Fruit fly (Drosophila melanogaster) whole organism, embryonic: ENCODE measurements around the gene CNMaR.

ENCODE experiments used
- Aef1 ChIP-seq: fragments of 200-800 bp; sonication (Bioruptor generic); IDR thresholded peaks from 3 replicates; pipeline ENCODE4 v1.3.6; 2022; ENCODE audit warnings: missing biosample characterization, missing genetic modification characterization
- B-H1 ChIP-seq: fragments of 200-800 bp; sonication (Bioruptor generic); IDR thresholded peaks from 3 replicates; pipeline ENCODE4 v1.3.6; 2022; ENCODE audit warnings: missing biosample characterization, missing genetic modification characterization
- Blimp-1 ChIP-seq: fragments of 200-800 bp; sonication (Bioruptor generic); optimal IDR thresholded peaks from 3 replicates; lab custom pipeline; 2018; ENCODE audit warnings: missing biosample characterization, missing genetic modification characterization, mild to moderate bottlenecking, moderate library complexity, missing genetic modification reagents
- CG10209 ChIP-seq: fragments of 200-800 bp; sonication (Bioruptor generic); optimal IDR thresholded peaks from 3 replicates; lab custom pipeline; 2017; ENCODE audit warnings: missing biosample characterization, mild to moderate bottlenecking, missing genetic modification characterization, missing genetic modification reagents
- CG10654 ChIP-seq: fragments of 200-800 bp; sonication (Bioruptor generic); optimal IDR thresholded peaks from 2 replicates; lab custom pipeline; 2016; ENCODE audit warnings: missing biosample characterization, missing genetic modification characterization
- CG12391 ChIP-seq: fragments of 200-800 bp; sonication (Bioruptor generic); optimal IDR thresholded peaks from 3 replicates; lab custom pipeline; 2018; ENCODE audit warnings: missing biosample characterization, mild to moderate bottlenecking, missing genetic modification characterization, moderate library complexity
- CG14050 ChIP-seq: fragments of 200-800 bp; sonication (Bioruptor generic); IDR thresholded peaks from 3 replicates; pipeline ENCODE4 v1.3.6; 2022; ENCODE audit warnings: missing biosample characterization, missing genetic modification characterization
- CG18599 ChIP-seq: fragments of 200-800 bp; sonication (Bioruptor generic); optimal IDR thresholded peaks from 3 replicates; lab custom pipeline; 2017; ENCODE audit warnings: missing biosample characterization, missing genetic modification characterization, mild to moderate bottlenecking, moderate library complexity, missing genetic modification reagents
- CG2116 ChIP-seq: fragments of 200-800 bp; sonication (Bioruptor generic); optimal IDR thresholded peaks from 3 replicates; lab custom pipeline; 2018; ENCODE audit warnings: missing biosample characterization, mild to moderate bottlenecking, missing genetic modification characterization
- CG2712 ChIP-seq: fragments of 200-800 bp; optimal IDR thresholded peaks from 3 replicates; lab custom pipeline; 2019; ENCODE audit warnings: missing biosample characterization, mild to moderate bottlenecking, missing genetic modification characterization, moderate library complexity
- CG31224 ChIP-seq: fragments of 200-800 bp; sonication (Bioruptor generic); IDR thresholded peaks from 2 replicates; pipeline ENCODE4 v1.3.6; 2022; ENCODE audit warnings: missing biosample characterization, missing genetic modification characterization
- CG32532 ChIP-seq: fragments of 200-800 bp; sonication (Bioruptor generic); IDR thresholded peaks from 2 replicates; pipeline ENCODE4 v1.3.6; 2022; ENCODE audit warnings: missing biosample characterization, missing genetic modification characterization
- CG3726 ChIP-seq: fragments of 200-800 bp; sonication (Bioruptor generic); IDR thresholded peaks from 3 replicates; pipeline ENCODE4, ENCODE4 v1.3.6; 2022; ENCODE audit warnings: missing biosample characterization, missing genetic modification characterization
- CG4404 ChIP-seq: fragments of 200-800 bp; sonication (Bioruptor generic); IDR thresholded peaks from 2 replicates; pipeline ENCODE4 v1.3.6; 2022; ENCODE audit warnings: missing biosample characterization, missing genetic modification characterization
- CG4854 ChIP-seq: fragments of 200-800 bp; sonication (Bioruptor generic); optimal IDR thresholded peaks from 2 replicates; lab custom pipeline; 2016; ENCODE audit warnings: missing biosample characterization, missing genetic modification characterization, inconsistent platforms
- CG6689 ChIP-seq: fragments of 200-800 bp; sonication (Bioruptor generic); IDR thresholded peaks from 2 replicates; pipeline ENCODE4 v1.3.6; 2022; ENCODE audit warnings: missing biosample characterization, missing genetic modification characterization
- CG8478 ChIP-seq: fragments of >200 bp; optimal IDR thresholded peaks from 2 replicates; lab custom pipeline; 2018
- CG9215 ChIP-seq: fragments of 200-800 bp; sonication (Bioruptor generic); IDR thresholded peaks from 2 replicates; pipeline ENCODE4 v1.3.6; 2022; ENCODE audit warnings: missing biosample characterization, missing genetic modification characterization
- Chrac-16 ChIP-seq: fragments of 200-800 bp; sonication (Bioruptor generic); optimal IDR thresholded peaks from 3 replicates; lab custom pipeline; 2016; ENCODE audit warnings: missing biosample characterization, missing genetic modification characterization
- E2f1 ChIP-seq: fragments of 200-800 bp; sonication (Bioruptor generic); IDR thresholded peaks from 2 replicates; pipeline ENCODE4 v1.3.6; 2022; ENCODE audit warnings: missing biosample characterization, missing genetic modification characterization
- Ets97D ChIP-seq: fragments of 200-800 bp; sonication (Bioruptor generic); optimal IDR thresholded peaks from 3 replicates; lab custom pipeline; 2016; ENCODE audit warnings: missing biosample characterization, missing genetic modification characterization
- Gug ChIP-seq: fragments of 200-800 bp; sonication (Bioruptor generic); IDR thresholded peaks from 4 replicates; pipeline ENCODE4 v1.3.6; 2022; ENCODE audit warnings: missing biosample characterization, missing genetic modification characterization
- Hr39 ChIP-seq: fragments of >200 bp; optimal IDR thresholded peaks from 2 replicates; lab custom pipeline; 2017
- Lpt ChIP-seq: fragments of >200 bp; optimal IDR thresholded peaks from 2 replicates; lab custom pipeline; 2018; ENCODE audit warnings: missing biosample characterization, missing genetic modification characterization
- Med ChIP-seq: fragments of 200-800 bp; sonication (Bioruptor generic); peaks from one replicate; lab custom pipeline; 2016; ENCODE audit warnings: missing biosample characterization, missing genetic modification characterization, mild to moderate bottlenecking, inconsistent platforms, moderate library complexity
- Optix ChIP-seq: fragments of 200-800 bp; sonication (Bioruptor generic); IDR thresholded peaks from 3 replicates; pipeline ENCODE4 v1.3.6; 2022; ENCODE audit warnings: missing biosample characterization, missing genetic modification characterization
- Ptx1 ChIP-seq: fragments of 200-800 bp; sonication (Bioruptor generic); IDR thresholded peaks from 2 replicates; pipeline ENCODE4 v1.3.6; 2022; ENCODE audit warnings: missing biosample characterization, missing genetic modification characterization
- Spps ChIP-seq: fragments of 200-800 bp; sonication (Bioruptor generic); optimal IDR thresholded peaks from 2 replicates; lab custom pipeline; 2018; ENCODE audit warnings: missing biosample characterization, mild to moderate bottlenecking, missing genetic modification characterization
- Stat92E ChIP-seq, 3 experiments: fragments of >200 bp in 2 of 3; fragments of 200-800 bp in 1 of 3; sonication (Bioruptor generic) in 1 of 3; optimal IDR thresholded peaks; 2 replicates each; lab custom pipeline; 2017 to 2019; ENCODE audit warnings: missing biosample characterization in 3 of 3, missing genetic modification characterization in 3 of 3, mild to moderate bottlenecking in 1 of 3, moderate library complexity in 1 of 3
- Trl ChIP-seq, 3 experiments: fragments of >200 bp in 2 of 3; fragments of 200-800 bp in 1 of 3; sonication (Bioruptor generic) in 1 of 3; optimal IDR thresholded peaks; 2 replicates in 1 of 3; 3 replicates in 2 of 3; lab custom pipeline; 2016 to 2017; ENCODE audit warnings: missing biosample characterization in 1 of 3, missing genetic modification characterization in 1 of 3
- ab ChIP-seq: fragments of 200-800 bp; sonication (Bioruptor generic); optimal IDR thresholded peaks from 2 replicates; lab custom pipeline; 2016; ENCODE audit warnings: missing biosample characterization, missing genetic modification characterization
- amos ChIP-seq: fragments of 200-800 bp; sonication (Bioruptor generic); IDR thresholded peaks from 2 replicates; pipeline ENCODE4 v1.3.6; 2022; ENCODE audit warnings: missing biosample characterization, missing genetic modification characterization; ENCODE audit not compliant: partially characterized antibody
- az2 ChIP-seq: fragments of 200-800 bp; sonication (Bioruptor generic); optimal IDR thresholded peaks from 3 replicates; lab custom pipeline; 2016; ENCODE audit warnings: missing biosample characterization, missing genetic modification characterization
- btn ChIP-seq: fragments of 200-800 bp; sonication (Bioruptor generic); optimal IDR thresholded peaks from 2 replicates; lab custom pipeline; 2016; ENCODE audit warnings: missing biosample characterization, missing genetic modification characterization
- crol ChIP-seq: fragments of 200-800 bp; sonication (Bioruptor generic); IDR thresholded peaks from 2 replicates; pipeline ENCODE4 v1.3.6; 2022; ENCODE audit warnings: missing biosample characterization, missing genetic modification characterization
- cwo ChIP-seq: fragments of 200-800 bp; sonication (Bioruptor generic); optimal IDR thresholded peaks from 3 replicates; lab custom pipeline; 2017; ENCODE audit warnings: missing biosample characterization, missing genetic modification characterization, mild to moderate bottlenecking, moderate library complexity, missing genetic modification reagents
- kah ChIP-seq: fragments of 200-800 bp; sonication (Bioruptor generic); optimal IDR thresholded peaks from 2 replicates; lab custom pipeline; 2018; ENCODE audit warnings: missing biosample characterization, mild to moderate bottlenecking, missing genetic modification characterization
- mld ChIP-seq: fragments of 200-800 bp; sonication (Bioruptor generic); IDR thresholded peaks from 3 replicates; pipeline ENCODE4 v1.3.6; 2022; ENCODE audit warnings: missing biosample characterization, missing genetic modification characterization; ENCODE audit not compliant: partially characterized antibody
- prd ChIP-seq, 3 experiments: fragments of >200 bp in 2 of 3; fragments of 200-800 bp in 1 of 3; sonication (Bioruptor generic) in 1 of 3; optimal IDR thresholded peaks in 2 of 3; IDR thresholded peaks in 1 of 3; 2 replicates in 2 of 3; 3 replicates in 1 of 3; pipeline versions ENCODE4 v1.3.6 to Lab custom; 2017 to 2022; ENCODE audit warnings: missing biosample characterization in 1 of 3, missing genetic modification characterization in 1 of 3
- psq ChIP-seq: fragments of 200-800 bp; sonication (Bioruptor generic); optimal IDR thresholded peaks from 2 replicates; lab custom pipeline; 2017; ENCODE audit warnings: missing biosample characterization, missing genetic modification characterization
- rib ChIP-seq: fragments of 200-800 bp; sonication (Bioruptor generic); IDR thresholded peaks from 2 replicates; pipeline ENCODE4 v1.3.6; 2022; ENCODE audit warnings: missing biosample characterization, missing genetic modification characterization
- sens ChIP-seq: fragments of 200-800 bp; sonication (Bioruptor generic); peaks from one replicate; lab custom pipeline; 2016; ENCODE audit warnings: missing biosample characterization, missing genetic modification characterization
- sim ChIP-seq: fragments of 200-800 bp; sonication (Bioruptor generic); IDR thresholded peaks from 2 replicates; pipeline ENCODE4 v1.3.6; 2022; ENCODE audit warnings: missing biosample characterization, missing genetic modification characterization
- slbo ChIP-seq: fragments of 200-800 bp; sonication (Bioruptor generic); IDR thresholded peaks from 2 replicates; pipeline ENCODE4 v1.3.6; 2022; ENCODE audit warnings: missing biosample characterization, missing genetic modification characterization
- ssp ChIP-seq: fragments of 200-800 bp; sonication (Bioruptor generic); IDR thresholded peaks from 2 replicates; pipeline ENCODE4 v1.3.6; 2022; ENCODE audit warnings: missing biosample characterization, missing genetic modification characterization
- stc ChIP-seq: fragments of 200-800 bp; sonication (Bioruptor generic); IDR thresholded peaks from 2 replicates; pipeline ENCODE4 v1.3.6; 2022; ENCODE audit warnings: missing biosample characterization, missing genetic modification characterization
- tgo ChIP-seq: fragments of 200-800 bp; sonication (Bioruptor generic); IDR thresholded peaks from 3 replicates; pipeline ENCODE4 v1.3.6; 2022; ENCODE audit warnings: missing biosample characterization, missing genetic modification characterization
- vvl ChIP-seq: fragments of 200-800 bp; sonication (Bioruptor generic); IDR thresholded peaks from 2 replicates; pipeline ENCODE4 v1.3.6; 2022; ENCODE audit warnings: missing biosample characterization, missing genetic modification characterization
- wor ChIP-seq: fragments of 200-800 bp; sonication (Bioruptor generic); IDR thresholded peaks from 2 replicates; pipeline ENCODE4 v1.3.6; 2022; ENCODE audit warnings: missing biosample characterization, missing genetic modification characterization

Gene CNMaR

dm6 chr3L:9692892-9693551 lies 49.1 kb downstream of the CNMaR start (continued):
- no peak; the same call in 1 of the 2 replicates for TF ChIP-seq crol (GFP tag; lab: Robert Waterston, UW)
- TF ChIP-seq cwo: peak; percentile 97
- peak; percentile 86 for TF ChIP-seq Spps (tag; lab: Kevin White, UChicago)
- TF ChIP-seq slbo (GFP tag; lab: Robert Waterston, UW): peak; percentile 89
- no peak for TF ChIP-seq Lpt (GFP tag; lab: Kevin White, UChicago)
- TF ChIP-seq tgo (GFP tag; lab: Robert Waterston, UW): peak; percentile 91
- peak; percentile 80 for TF ChIP-seq Ets97D
- TF ChIP-seq psq (GFP tag; lab: Kevin White, UChicago): peak; percentile 84
- peak in 1 of 3 experiments; percentile 46 for TF ChIP-seq Stat92E (GFP tag; optimal IDR thresholded peaks at IDR 0.05; lab: Kevin White, UChicago)
- peak; percentile 92 for TF ChIP-seq CG10654 (GFP tag; lab: Kevin White, UChicago)
- TF ChIP-seq Hr39 (lab: Kevin White, UChicago): no peak
- peak; percentile 90 for TF ChIP-seq btn
- TF ChIP-seq prd (optimal IDR thresholded peaks at IDR 0.05; lab: Kevin White, UChicago): no peak
- peak; percentile 92 for TF ChIP-seq prd (GFP tag; IDR thresholded peaks at IDR 0.05; lab: Robert Waterston, UW)
- TF ChIP-seq CG14050 (GFP tag; lab: Robert Waterston, UW): peak; percentile 72
- TF ChIP-seq Optix (GFP tag; lab: Robert Waterston, UW): peak; percentile 86
- TF ChIP-seq amos (GFP tag; lab: Robert Waterston, UW): no peak
- peak; percentile 95 for TF ChIP-seq Chrac-16
- TF ChIP-seq B-H1: peak; percentile 75; the same call in 2 of the 3 replicates
- TF ChIP-seq CG4854 (GFP tag; lab: Kevin White, UChicago): peak; percentile 94
- peak; percentile 81 for TF ChIP-seq CG31224 (GFP tag; lab: Robert Waterston, UW)
- TF ChIP-seq CG10209 (GFP tag; lab: Kevin White, UChicago): peak; percentile 97
- TF ChIP-seq ab: peak; percentile 88
- no peak for TF ChIP-seq kah (GFP tag; lab: Kevin White, UChicago)
- peak; percentile 88 for TF ChIP-seq stc (GFP tag; lab: Robert Waterston, UW)
- peak; percentile 97 for TF ChIP-seq CG12391 (tag; lab: Kevin White, UChicago)

dm6 chr3L:9693552-9694133 lies 49.7 kb downstream of the CNMaR start:
- TF ChIP-seq CG32532 (GFP tag; lab: Robert Waterston, UW): peak; percentile 60; the same call in 1 of the 2 replicates
- peak; percentile 71 for TF ChIP-seq sens (GFP tag; lab: Kevin White, UChicago)
- 0 out of 2 replicates have a peak, but pooled peaks have one; percentile 20 for TF ChIP-seq ssp (GFP tag; lab: Robert Waterston, UW)
- TF ChIP-seq wor (GFP tag; lab: Robert Waterston, UW): peak; percentile 37; the same call in 1 of the 2 replicates
- TF ChIP-seq CG4404: no peak
- TF ChIP-seq CG8478 (lab: Kevin White, UChicago): peak; percentile 76
- TF ChIP-seq CG2712 (tag; lab: Kevin White, UChicago): peak; percentile 7
- TF ChIP-seq CG2116 (GFP tag; lab: Kevin White, UChicago): no peak
- peak; percentile 28 for TF ChIP-seq CG18599
- 0 out of 3 replicates have a peak, but pooled peaks have one; percentile 12 for TF ChIP-seq mld (GFP tag; lab: Robert Waterston, UW)
- TF ChIP-seq az2 (GFP tag; lab: Kevin White, UChicago): no peak
- TF ChIP-seq Gug (GFP tag; lab: Robert Waterston, UW): 0 out of 4 replicates have a peak, but pooled peaks have one; percentile 19
- TF ChIP-seq CG6689 (GFP tag; lab: Robert Waterston, UW): peak; percentile 39; the same call in 1 of the 2 replicates
- peak; percentile 12; the same call in 1 of the 2 replicates for TF ChIP-seq rib (GFP tag; lab: Robert Waterston, UW)
- 0 out of 2 replicates have a peak, but pooled peaks have one; percentile 41 for TF ChIP-seq sim (GFP tag; lab: Robert Waterston, UW)
- peak; percentile 5; the same call in 1 of the 2 replicates for TF ChIP-seq CG9215 (GFP tag; lab: Robert Waterston, UW)
- peak; percentile 24; the same call in 1 of the 2 replicates for TF ChIP-seq vvl
- 0 out of 3 replicates have a peak, but pooled peaks have one; percentile 39 for TF ChIP-seq CG3726 (GFP tag; lab: Robert Waterston, UW)
- peak; percentile 3 for TF ChIP-seq Blimp-1
- peak in 1 of 2 experiments; percentile 2 for TF ChIP-seq Trl (optimal IDR thresholded peaks at IDR 0.05; lab: Kevin White, UChicago)
- no peak for TF ChIP-seq Trl (GFP tag; optimal IDR thresholded peaks at IDR 0.05; lab: Kevin White, UChicago)
- TF ChIP-seq Aef1: peak; percentile 22; the same call in 2 of the 3 replicates
- TF ChIP-seq E2f1 (GFP tag; lab: Robert Waterston, UW): peak; percentile 27; the same call in 1 of the 2 replicates
- TF ChIP-seq Med (GFP tag; lab: Kevin White, UChicago): peak; percentile 60
- TF ChIP-seq Ptx1: peak; percentile 44
